Fruit fly (Drosophila melanogaster) whole organism, embryonic: Measurements from ENCODE around the gene Jhbp11.

Experiments used
- Abd-B ChIP-seq: fragments of 200-800 bp; sonication (Bioruptor generic); optimal IDR thresholded peaks from 2 replicates; lab custom pipeline; 2018; ENCODE audit warnings: missing biosample characterization, mild to moderate bottlenecking, missing genetic modification characterization, moderate library complexity
- Ada2b ChIP-seq: fragments of 200-800 bp; sonication (Bioruptor generic); IDR thresholded peaks from 2 replicates; pipeline ENCODE4 v1.3.6; 2022; ENCODE audit warnings: missing biosample characterization, missing genetic modification characterization
- Adf1 ChIP-seq: fragments of 200-800 bp; sonication (Bioruptor generic); IDR thresholded peaks from 2 replicates; pipeline ENCODE4 v1.3.6; 2022; ENCODE audit warnings: missing biosample characterization, missing genetic modification characterization
- B-H2 ChIP-seq: fragments of 200-800 bp; sonication (Bioruptor generic); optimal IDR thresholded peaks from 2 replicates; lab custom pipeline; 2018; ENCODE audit warnings: missing biosample characterization, mild to moderate bottlenecking, missing genetic modification characterization
- C15 ChIP-seq: fragments of 200-800 bp; sonication (Bioruptor generic); IDR thresholded peaks from 3 replicates; pipeline ENCODE4 v1.3.6; 2022; ENCODE audit warnings: missing biosample characterization, missing genetic modification characterization
- CG10543 ChIP-seq: fragments of 200-800 bp; sonication (Bioruptor generic); optimal IDR thresholded peaks from 3 replicates; lab custom pipeline; 2017; ENCODE audit warnings: missing biosample characterization, mild to moderate bottlenecking, missing genetic modification characterization, moderate library complexity
- CG11695 ChIP-seq: fragments of 200-800 bp; sonication (Bioruptor generic); IDR thresholded peaks from 3 replicates; pipeline ENCODE4 v1.3.6; 2022; ENCODE audit warnings: missing biosample characterization, missing genetic modification characterization
- CG12236 ChIP-seq: fragments of 200-800 bp; sonication (Bioruptor generic); optimal IDR thresholded peaks from 2 replicates; lab custom pipeline; 2016; ENCODE audit warnings: missing biosample characterization, missing genetic modification characterization
- CG15011 ChIP-seq: fragments of 200-800 bp; sonication (Bioruptor generic); optimal IDR thresholded peaks from 3 replicates; lab custom pipeline; 2018; ENCODE audit warnings: missing biosample characterization, mild to moderate bottlenecking, missing genetic modification characterization
- CG16863 ChIP-seq: fragments of 200-800 bp; sonication (Bioruptor generic); optimal IDR thresholded peaks from 3 replicates; lab custom pipeline; 2016; ENCODE audit warnings: missing biosample characterization, missing genetic modification characterization
- CG18476 ChIP-seq: fragments of 200-800 bp; sonication (Bioruptor generic); optimal IDR thresholded peaks from 2 replicates; lab custom pipeline; 2016; ENCODE audit warnings: missing biosample characterization, mild to moderate bottlenecking, missing genetic modification characterization
- CG2199 ChIP-seq: fragments of 200-800 bp; sonication (Bioruptor generic); IDR thresholded peaks from 3 replicates; pipeline ENCODE4 v1.3.6; 2022; ENCODE audit warnings: missing biosample characterization, missing genetic modification characterization
- CG2202 ChIP-seq: fragments of 200-800 bp; sonication (Bioruptor generic); optimal IDR thresholded peaks from 2 replicates; lab custom pipeline; 2018; ENCODE audit warnings: missing biosample characterization, mild to moderate bottlenecking, missing genetic modification characterization
- CG30403 ChIP-seq: fragments of 200-800 bp; sonication (Bioruptor generic); optimal IDR thresholded peaks from 3 replicates; lab custom pipeline; 2016; ENCODE audit warnings: missing biosample characterization, missing genetic modification characterization
- CG4282 ChIP-seq: fragments of 200-800 bp; sonication (Bioruptor generic); optimal IDR thresholded peaks from 2 replicates; lab custom pipeline; 2016; ENCODE audit warnings: missing biosample characterization, missing genetic modification characterization
- CG4820 ChIP-seq: fragments of 200-800 bp; sonication (Bioruptor generic); optimal IDR thresholded peaks from 3 replicates; lab custom pipeline; 2016; ENCODE audit warnings: missing biosample characterization, missing genetic modification characterization
- CG5953 ChIP-seq: fragments of 200-800 bp; sonication (Bioruptor generic); IDR thresholded peaks from 2 replicates; pipeline ENCODE4 v1.3.6; 2022; ENCODE audit warnings: missing biosample characterization, missing genetic modification characterization
- CG7357 ChIP-seq: fragments of 200-800 bp; sonication (Bioruptor generic); IDR thresholded peaks from 3 replicates; pipeline ENCODE4 v1.3.6; 2022; ENCODE audit warnings: missing biosample characterization, missing genetic modification characterization
- CG8089 ChIP-seq: fragments of 200-800 bp; sonication (Bioruptor generic); optimal IDR thresholded peaks from 3 replicates; lab custom pipeline; 2016; ENCODE audit warnings: missing biosample characterization, missing genetic modification characterization
- CG9215 ChIP-seq: fragments of 200-800 bp; sonication (Bioruptor generic); IDR thresholded peaks from 2 replicates; pipeline ENCODE4 v1.3.6; 2022; ENCODE audit warnings: missing biosample characterization, missing genetic modification characterization
- CG9727 ChIP-seq: fragments of 200-800 bp; sonication (Bioruptor generic); optimal IDR thresholded peaks from 3 replicates; lab custom pipeline; 2017; ENCODE audit warnings: missing biosample characterization, mild to moderate bottlenecking, missing genetic modification characterization
- CG9876 ChIP-seq: fragments of 200-800 bp; sonication (Bioruptor generic); optimal IDR thresholded peaks from 2 replicates; lab custom pipeline; 2016; ENCODE audit warnings: missing biosample characterization, missing genetic modification characterization
- Chrac-16 ChIP-seq: fragments of 200-800 bp; sonication (Bioruptor generic); optimal IDR thresholded peaks from 3 replicates; lab custom pipeline; 2016; ENCODE audit warnings: missing biosample characterization, missing genetic modification characterization
- H2.0 ChIP-seq: fragments of 200-800 bp; sonication (Bioruptor generic); IDR thresholded peaks from 2 replicates; pipeline ENCODE4 v1.3.6; 2022; ENCODE audit warnings: missing biosample characterization, missing genetic modification characterization
- HLHmδ ChIP-seq: fragments of 200-800 bp; sonication (Bioruptor generic); optimal IDR thresholded peaks from 2 replicates; lab custom pipeline; 2018; ENCODE audit warnings: missing biosample characterization, mild to moderate bottlenecking, missing genetic modification characterization, moderate library complexity
- Lhr ChIP-seq: fragments of 200-800 bp; sonication (Bioruptor generic); optimal IDR thresholded peaks from 3 replicates; lab custom pipeline; 2017; ENCODE audit warnings: mild to moderate bottlenecking, missing biosample characterization, missing genetic modification reagents, missing genetic modification characterization
- MTF-1 ChIP-seq: fragments of 200-800 bp; sonication (Bioruptor generic); optimal IDR thresholded peaks from 2 replicates; lab custom pipeline; 2018; ENCODE audit warnings: missing biosample characterization, mild to moderate bottlenecking, missing genetic modification characterization, borderline replicate concordance
- Oaz ChIP-seq: fragments of 200-800 bp; sonication (Bioruptor generic); IDR thresholded peaks from 2 replicates; pipeline ENCODE4 v1.3.6; 2022; ENCODE audit warnings: missing biosample characterization, missing genetic modification characterization
- Optix ChIP-seq: fragments of 200-800 bp; sonication (Bioruptor generic); IDR thresholded peaks from 3 replicates; pipeline ENCODE4 v1.3.6; 2022; ENCODE audit warnings: missing biosample characterization, missing genetic modification characterization
- Tbp ChIP-seq: fragments of >200 bp; optimal IDR thresholded peaks from 2 replicates; lab custom pipeline; 2018; ENCODE audit warnings: missing biosample characterization, missing genetic modification characterization
- abd-A ChIP-seq: fragments of 200-800 bp; sonication (Bioruptor generic); optimal IDR thresholded peaks from 3 replicates; lab custom pipeline; 2019; ENCODE audit warnings: missing biosample characterization, mild to moderate bottlenecking, missing genetic modification characterization, moderate library complexity
- bigmax ChIP-seq: fragments of 200-800 bp; sonication (Bioruptor generic); optimal IDR thresholded peaks from 2 replicates; lab custom pipeline; 2018; ENCODE audit warnings: missing biosample characterization, mild to moderate bottlenecking, missing genetic modification characterization
- bsh ChIP-seq, 2 experiments: fragments of 200-800 bp; sonication (Bioruptor generic); optimal IDR thresholded peaks; 2 replicates each; lab custom pipeline; 2017 to 2018; ENCODE audit warnings: mild to moderate bottlenecking in 2 of 2, missing biosample characterization in 2 of 2, missing genetic modification characterization in 2 of 2, moderate library complexity in 1 of 2
- btn ChIP-seq: fragments of 200-800 bp; sonication (Bioruptor generic); optimal IDR thresholded peaks from 2 replicates; lab custom pipeline; 2016; ENCODE audit warnings: missing biosample characterization, missing genetic modification characterization
- cg ChIP-seq: fragments of 200-800 bp; sonication (Bioruptor generic); optimal IDR thresholded peaks from 3 replicates; lab custom pipeline; 2019; ENCODE audit warnings: missing biosample characterization, mild to moderate bottlenecking, missing genetic modification characterization, moderate library complexity
- cwo ChIP-seq: fragments of 200-800 bp; sonication (Bioruptor generic); optimal IDR thresholded peaks from 3 replicates; lab custom pipeline; 2017; ENCODE audit warnings: missing biosample characterization, missing genetic modification characterization, mild to moderate bottlenecking, moderate library complexity, missing genetic modification reagents
- dmrt99B ChIP-seq: fragments of 200-800 bp; sonication (Bioruptor generic); optimal IDR thresholded peaks from 2 replicates; lab custom pipeline; 2018; ENCODE audit warnings: missing biosample characterization, mild to moderate bottlenecking, missing genetic modification characterization, moderate library complexity
- lola ChIP-seq, 3 experiments: fragments of >200 bp in 2 of 3; fragments of 200-800 bp in 1 of 3; sonication (Bioruptor generic) in 1 of 3; optimal IDR thresholded peaks; 2 replicates each; lab custom pipeline; 2017 to 2019; ENCODE audit warnings: missing biosample characterization in 3 of 3, missing genetic modification characterization in 3 of 3, mild to moderate bottlenecking in 1 of 3, moderate library complexity in 1 of 3
- nmo ChIP-seq: fragments of 200-800 bp; sonication (Bioruptor generic); optimal IDR thresholded peaks from 2 replicates; lab custom pipeline; 2018; ENCODE audit warnings: missing biosample characterization, mild to moderate bottlenecking, missing genetic modification characterization, moderate library complexity
- oc ChIP-seq: fragments of 200-800 bp; sonication (Bioruptor generic); optimal IDR thresholded peaks from 2 replicates; lab custom pipeline; 2018; ENCODE audit warnings: missing biosample characterization, mild to moderate bottlenecking, missing genetic modification characterization, moderate library complexity
- otp ChIP-seq: fragments of 200-800 bp; sonication (Bioruptor generic); IDR thresholded peaks from 3 replicates; pipeline ENCODE4, ENCODE4 v1.3.6; 2022; ENCODE audit warnings: missing biosample characterization, missing genetic modification characterization
- pan ChIP-seq, 4 experiments: fragments of >200 bp in 3 of 4; fragments of 200-800 bp in 1 of 4; sonication (Bioruptor generic) in 1 of 4; optimal IDR thresholded peaks in 3 of 4; IDR thresholded peaks in 1 of 4; 2 replicates each; pipeline versions ENCODE4 v1.3.6 to Lab custom; 2017 to 2022; ENCODE audit warnings: missing biosample characterization in 2 of 4, missing genetic modification characterization in 2 of 4, mixed read lengths in 1 of 4
- pzg ChIP-seq: fragments of 200-800 bp; sonication (Bioruptor generic); optimal IDR thresholded peaks from 3 replicates; lab custom pipeline; 2018; ENCODE audit warnings: missing biosample characterization, mild to moderate bottlenecking, missing genetic modification characterization, moderate library complexity
- salm ChIP-seq: fragments of 200-800 bp; sonication (Bioruptor generic); optimal IDR thresholded peaks from 2 replicates; lab custom pipeline; 2018; ENCODE audit warnings: missing biosample characterization, mild to moderate bottlenecking, missing genetic modification characterization
- slbo ChIP-seq: fragments of 200-800 bp; sonication (Bioruptor generic); IDR thresholded peaks from 2 replicates; pipeline ENCODE4 v1.3.6; 2022; ENCODE audit warnings: missing biosample characterization, missing genetic modification characterization
- sna ChIP-seq: fragments of 200-800 bp; sonication (Bioruptor generic); IDR thresholded peaks from 2 replicates; pipeline ENCODE4 v1.3.6; 2022; ENCODE audit warnings: missing biosample characterization, missing genetic modification characterization; ENCODE audit not compliant: partially characterized antibody
- sr ChIP-seq: fragments of 200-800 bp; sonication (Bioruptor generic); IDR thresholded peaks from 3 replicates; pipeline ENCODE4 v1.3.6; 2022; ENCODE audit warnings: missing biosample characterization, missing genetic modification characterization
- sug ChIP-seq: fragments of 200-800 bp; optimal IDR thresholded peaks from 2 replicates; lab custom pipeline; 2019; ENCODE audit warnings: missing biosample characterization, mild to moderate bottlenecking, missing genetic modification characterization, moderate library complexity

The Jhbp11 gene

dm6 chr3R:27111784-27112602 is 11.0 kb downstream of the Jhbp11 start, which contains the start of the genes gb and CG5815 (continued):
- peak; percentile 63 for TF ChIP-seq salm (tag; lab: Kevin White, UChicago)
- peak; percentile 75 for TF ChIP-seq cg (GFP tag; lab: Kevin White, UChicago)
- peak; percentile 93 for TF ChIP-seq Chrac-16
- TF ChIP-seq MTF-1, result peak; percentile 75
- no peak for TF ChIP-seq Tbp
- TF ChIP-seq pzg (GFP tag; lab: Kevin White, UChicago), result peak; percentile 60
- peak in 1 of 3 experiments; percentile 84 for TF ChIP-seq lola (GFP tag; optimal IDR thresholded peaks at IDR 0.05; lab: Kevin White, UChicago)
- TF ChIP-seq B-H2 (GFP tag; lab: Kevin White, UChicago), result peak; percentile 90
- TF ChIP-seq otp (GFP tag; lab: Robert Waterston, UW), result peak; percentile 85
- peak; percentile 16 for TF ChIP-seq CG12236
- peak; percentile 92 for TF ChIP-seq CG9727 (GFP tag; lab: Kevin White, UChicago)
- TF ChIP-seq H2.0 (GFP tag; lab: Robert Waterston, UW), result peak; percentile 89
- peak; percentile 80 for TF ChIP-seq Oaz (GFP tag; lab: Robert Waterston, UW)
- TF ChIP-seq CG8089 (GFP tag; lab: Kevin White, UChicago), result peak; percentile 54
- TF ChIP-seq CG11695, result peak; percentile 90
- no peak for TF ChIP-seq sug (tag; lab: Kevin White, UChicago)
- peak; percentile 79 for TF ChIP-seq CG2202 (tag; lab: Kevin White, UChicago)
- TF ChIP-seq CG7357 (GFP tag; lab: Robert Waterston, UW), result peak; percentile 78
- TF ChIP-seq btn (GFP tag; lab: Kevin White, UChicago), result peak; percentile 26
- TF ChIP-seq CG4282 (GFP tag; lab: Kevin White, UChicago), result peak; percentile 32
- TF ChIP-seq C15 (GFP tag; lab: Robert Waterston, UW), result peak; percentile 75; the same call in 2 of the 3 replicates
- TF ChIP-seq Optix (GFP tag; lab: Robert Waterston, UW), result peak; percentile 90
- peak; percentile 60 to 90 for TF ChIP-seq bsh (GFP tag; optimal IDR thresholded peaks at IDR 0.05; lab: Kevin White, UChicago)
- peak; percentile 83 for TF ChIP-seq cwo
- TF ChIP-seq oc (tag; lab: Kevin White, UChicago), result no peak
- TF ChIP-seq CG2199, result peak; percentile 25; the same call in 1 of the 3 replicates
- peak; percentile 64; the same call in 1 of the 2 replicates for TF ChIP-seq Adf1
- peak; percentile 94 for TF ChIP-seq CG30403 (GFP tag; lab: Kevin White, UChicago)
- TF ChIP-seq HLHmδ (GFP tag; lab: Kevin White, UChicago), result no peak
- peak; percentile 89 for TF ChIP-seq CG9215 (GFP tag; lab: Robert Waterston, UW)
- peak; percentile 91 for TF ChIP-seq CG18476 (GFP tag; lab: Kevin White, UChicago)
- TF ChIP-seq Abd-B (GFP tag; lab: Kevin White, UChicago), result peak; percentile 90
- peak; percentile 94 for TF ChIP-seq nmo (GFP tag; lab: Kevin White, UChicago)
- TF ChIP-seq abd-A (tag; lab: Kevin White, UChicago), result no peak
- peak; percentile 77 for TF ChIP-seq CG16863 (GFP tag; lab: Kevin White, UChicago)
- peak; percentile 91 for TF ChIP-seq Ada2b (GFP tag; lab: Robert Waterston, UW)
- TF ChIP-seq sna (GFP tag; lab: Robert Waterston, UW), result peak; percentile 98
- peak; percentile 80 for TF ChIP-seq CG5953
- TF ChIP-seq CG10543 (GFP tag; lab: Kevin White, UChicago), result peak; percentile 90
- TF ChIP-seq Lhr (GFP tag; lab: Kevin White, UChicago), result peak; percentile 95
- TF ChIP-seq slbo (GFP tag; lab: Robert Waterston, UW), result peak; percentile 95
- peak; percentile 86 for TF ChIP-seq CG4820
- no peak for TF ChIP-seq bigmax
- 0 out of 3 replicates have a peak, but pooled peaks have one; percentile 53 for TF ChIP-seq sr (GFP tag; lab: Robert Waterston, UW)
- no peak for TF ChIP-seq pan (optimal IDR thresholded peaks at IDR 0.05; lab: Kevin White, UChicago)
- TF ChIP-seq pan (GFP tag; optimal IDR thresholded peaks at IDR 0.05 in 1 of 2, IDR thresholded peaks at IDR 0.05 in 1 of 2), result peak in 1 of 2 experiments; percentile 90
- no peak for TF ChIP-seq dmrt99B (tag; lab: Kevin White, UChicago)
- TF ChIP-seq CG9876 (GFP tag; lab: Kevin White, UChicago), result peak; percentile 23
- peak; percentile 76 for TF ChIP-seq CG15011 (GFP tag; lab: Kevin White, UChicago)
